Worm (Caenorhabditis elegans) whole organism, dauer: ENCODE data around the gene Y62H9A.4.

Source experiments
- unc-62 ChIP-seq: sonication (generic microtip); optimal IDR thresholded peaks from 2 replicates; lab custom pipeline; 2017; ENCODE audit warnings: missing biosample characterization, missing genetic modification reagents, missing genetic modification characterization

Y62H9A.4 gene

ce11 chrX:11879871-11880270 lies at the start of gene Y62H9A.4, which contains the start of gene Y62H9A.3:
Gene Y62H9A.4 (plus strand): TSS chrX:11880126.
Gene Y62H9A.3 (minus strand): TSS chrX:11879971.
- no peak for TF ChIP-seq unc-62 (GFP tag; lab: Kevin White, UChicago)

- TF ChIP-seq unc-62 (GFP tag; lab: Kevin White, UChicago): no peak
Observed at ce11 chrX:11837378-11837777, 42.5 kb upstream of the Y62H9A.4 start, which contains the start of gene taf-7.1. Gene taf-7.1 (minus strand): TSS chrX:11837478.

- TF ChIP-seq unc-62 (GFP tag; lab: Kevin White, UChicago): no peak
Observed at ce11 chrX:11843363-11843762, 36.6 kb upstream of the Y62H9A.4 start, which contains the start of gene F54F7.2. Gene F54F7.2 (plus strand): TSS chrX:11843663.

- TF ChIP-seq unc-62 (GFP tag; lab: Kevin White, UChicago): no peak
Observed at ce11 chrX:11848618-11849017, 31.3 kb upstream of the Y62H9A.4 start, which contains the start of gene F54F7.9. Gene F54F7.9 (minus strand): TSS chrX:11848718.

ce11 chrX:11850082-11850481 lies 29.8 kb upstream of the Y62H9A.4 start, which contains the start of gene F54F7.3:
Gene F54F7.3 (minus strand): TSS chrX:11850182.
- no peak for TF ChIP-seq unc-62 (GFP tag; lab: Kevin White, UChicago)

ce11 chrX:11850572-11850971 lies 29.4 kb upstream of the Y62H9A.4 start, which contains the start of gene F54F7.14:
Gene F54F7.14 (plus strand): TSS chrX:11850872.
- no peak for TF ChIP-seq unc-62 (GFP tag; lab: Kevin White, UChicago)

- TF ChIP-seq unc-62 (GFP tag; lab: Kevin White, UChicago): no peak
Observed at ce11 chrX:11852494-11852893, 27.4 kb upstream of the Y62H9A.4 start, which contains the start of gene xtr-1. Gene xtr-1 (plus strand): TSS chrX:11852794.

- no peak for TF ChIP-seq unc-62 (GFP tag; lab: Kevin White, UChicago)
Observed at ce11 chrX:11854432-11854831, 25.5 kb upstream of the Y62H9A.4 start.

ce11 chrX:11854903-11855302 lies 25.0 kb upstream of the Y62H9A.4 start, which contains the start of gene F54F7.8:
Gene F54F7.8 (minus strand): TSS chrX:11855003.
- no peak for TF ChIP-seq unc-62 (GFP tag; lab: Kevin White, UChicago)

ce11 chrX:11856214-11856613 lies 23.7 kb upstream of the Y62H9A.4 start:
- TF ChIP-seq unc-62 (GFP tag; lab: Kevin White, UChicago): no peak

- TF ChIP-seq unc-62 (GFP tag; lab: Kevin White, UChicago): no peak
Observed at ce11 chrX:11857178-11857577, 22.7 kb upstream of the Y62H9A.4 start, which contains the start of gene mes-1. Gene mes-1 (plus strand): TSS chrX:11857478.

ce11 chrX:11863307-11863706 lies 16.6 kb upstream of the Y62H9A.4 start, which contains the start of gene F54F7.10:
Gene F54F7.10 (plus strand): TSS chrX:11863607.
- TF ChIP-seq unc-62 (GFP tag; lab: Kevin White, UChicago): no peak

ce11 chrX:11865083-11865482 lies 14.8 kb upstream of the Y62H9A.4 start, which contains the start of gene F54F7.6:
Gene F54F7.6 (plus strand): TSS chrX:11865383.
- no peak for TF ChIP-seq unc-62 (GFP tag; lab: Kevin White, UChicago)

ce11 chrX:11869260-11869659 lies 10.7 kb upstream of the Y62H9A.4 start, which contains the start of gene dot-1.2:
Gene dot-1.2 (minus strand): TSS chrX:11869360.
- no peak for TF ChIP-seq unc-62 (GFP tag; lab: Kevin White, UChicago)

ce11 chrX:11870393-11870792 lies 9.5 kb upstream of the Y62H9A.4 start:
- no peak for TF ChIP-seq unc-62 (GFP tag; lab: Kevin White, UChicago)

- TF ChIP-seq unc-62 (GFP tag; lab: Kevin White, UChicago): no peak
Observed at ce11 chrX:11872210-11872609, 7.7 kb upstream of the Y62H9A.4 start.

- no peak for TF ChIP-seq unc-62 (GFP tag; lab: Kevin White, UChicago)
Observed at ce11 chrX:11875260-11875659, 4.7 kb upstream of the Y62H9A.4 start, which contains the start of gene Y62H9A.1. Gene Y62H9A.1 (plus strand): TSS chrX:11875541.
